Worm (Caenorhabditis elegans) whole organism, L4/young adult: Measurements from ENCODE around the gene set-4.

Experiments used
- dao-5 ChIP-seq: sonication (generic microtip); optimal IDR thresholded peaks from 2 replicates; lab custom pipeline; 2016; ENCODE audit warnings: missing genotype, missing genetic modification characterization, moderate library complexity, missing compliant biosample characterization
- him-1 ChIP-seq: sonication (generic microtip); optimal IDR thresholded peaks from 2 replicates; lab custom pipeline; 2016; ENCODE audit warnings: missing genotype, missing genetic modification reagents, missing genetic modification characterization, missing compliant biosample characterization

- TF ChIP-seq him-1: no peak
- no peak for TF ChIP-seq dao-5 (tag; lab: Kevin White, UChicago)
Observed at ce11 chrII:6341076-6341475, 9.9 kb upstream of the set-4 start.
